Worm (Caenorhabditis elegans): ENCODE data around the gene iglr-2.
"Not testable (repeated sequence)": the region's sequence is repeated elsewhere in the genome, so short reads cannot be mapped to it uniquely, and the experiment has no call there.

DNA sequence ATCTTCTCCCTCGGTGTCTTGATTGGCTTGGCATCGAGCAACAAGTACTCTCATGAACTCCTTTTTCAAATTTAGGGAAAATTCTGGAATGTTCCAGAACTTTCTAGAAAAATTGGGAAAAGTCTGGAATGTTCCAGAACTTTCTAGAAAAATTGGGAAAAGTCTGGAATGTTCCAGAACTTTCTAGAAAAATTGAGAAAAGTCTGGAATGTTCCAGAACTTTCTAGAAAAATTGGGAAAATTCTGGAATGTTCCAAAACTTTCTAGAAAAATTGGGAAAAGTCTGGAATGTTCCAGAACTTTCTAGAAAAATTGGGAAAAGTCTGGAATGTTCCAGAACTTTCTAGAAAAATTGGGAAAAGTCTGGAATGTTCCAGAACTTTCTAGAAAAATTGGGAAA, 13.2 kb upstream of the iglr-2 start, which contains the start of gene ZC262.7:
- TF ChIP-seq fkh-10 (GFP tag; optimal IDR thresholded peaks at IDR 0.05); ahr-1 (tag; optimal IDR thresholded peaks at IDR 0.05); pqm-1 (tag; optimal IDR thresholded peaks at IDR 0.05); zip-5 (tag; optimal IDR thresholded peaks at IDR 0.05); sox-4 (tag; optimal IDR thresholded peaks at IDR 0.05); elt-4 (tag; optimal IDR thresholded peaks at IDR 0.05); elt-2 (tag; optimal IDR thresholded peaks at IDR 0.05); K02D7.2 (tag; optimal IDR thresholded peaks at IDR 0.05); unc-86 (tag; optimal IDR thresholded peaks at IDR 0.05); ttx-3 (tag; optimal IDR thresholded peaks at IDR 0.05); unc-42 (tag; optimal IDR thresholded peaks at IDR 0.05); fax-1 (tag; optimal IDR thresholded peaks at IDR 0.05); npax-4 (tag; optimal IDR thresholded peaks at IDR 0.05): not testable (repeated sequence)
